Fruit fly (Drosophila melanogaster) whole organism, embryonic: ENCODE results near the gene Coq7.

ENCODE experiments used
- ATbp ChIP-seq: fragments of 200-800 bp; sonication (Bioruptor generic); optimal IDR thresholded peaks from 2 replicates; lab custom pipeline; 2017; ENCODE audit warnings: missing biosample characterization, mild to moderate bottlenecking, missing genetic modification characterization, missing genetic modification reagents
- Adf1 ChIP-seq: fragments of 200-800 bp; sonication (Bioruptor generic); IDR thresholded peaks from 2 replicates; pipeline ENCODE4 v1.3.6; 2022; ENCODE audit warnings: missing biosample characterization, missing genetic modification characterization
- Aef1 ChIP-seq: fragments of 200-800 bp; sonication (Bioruptor generic); IDR thresholded peaks from 3 replicates; pipeline ENCODE4 v1.3.6; 2022; ENCODE audit warnings: missing biosample characterization, missing genetic modification characterization
- Awh ChIP-seq: fragments of 200-800 bp; sonication (Bioruptor generic); IDR thresholded peaks from 2 replicates; pipeline ENCODE4, ENCODE4 v1.3.6; 2022; ENCODE audit warnings: missing biosample characterization, missing genetic modification characterization
- B-H2 ChIP-seq: fragments of 200-800 bp; sonication (Bioruptor generic); optimal IDR thresholded peaks from 2 replicates; lab custom pipeline; 2018; ENCODE audit warnings: missing biosample characterization, mild to moderate bottlenecking, missing genetic modification characterization
- Bteb2 ChIP-seq: fragments of 200-800 bp; sonication (Bioruptor generic); optimal IDR thresholded peaks from 2 replicates; lab custom pipeline; 2016; ENCODE audit warnings: missing biosample characterization, missing genetic modification characterization
- CG10654 ChIP-seq: fragments of 200-800 bp; sonication (Bioruptor generic); optimal IDR thresholded peaks from 2 replicates; lab custom pipeline; 2016; ENCODE audit warnings: missing biosample characterization, missing genetic modification characterization
- CG12769 ChIP-seq: fragments of 200-800 bp; sonication (Bioruptor generic); optimal IDR thresholded peaks from 2 replicates; lab custom pipeline; 2019; ENCODE audit warnings: missing biosample characterization, mild to moderate bottlenecking, missing genetic modification characterization, moderate library complexity
- CG15601 ChIP-seq: fragments of 200-800 bp; sonication (Bioruptor generic); optimal IDR thresholded peaks from 3 replicates; lab custom pipeline; 2019; ENCODE audit warnings: missing biosample characterization, mild to moderate bottlenecking, missing genetic modification characterization, moderate library complexity
- CG1602 ChIP-seq: fragments of 200-800 bp; sonication (Bioruptor generic); optimal IDR thresholded peaks from 3 replicates; lab custom pipeline; 2016; ENCODE audit warnings: missing biosample characterization, missing genetic modification characterization
- CG17361 ChIP-seq: fragments of 200-800 bp; sonication (Bioruptor generic); IDR thresholded peaks from 3 replicates; pipeline ENCODE4 v1.3.6; 2022; ENCODE audit warnings: missing biosample characterization, missing genetic modification characterization
- CG3281 ChIP-seq: fragments of 200-800 bp; sonication (Bioruptor generic); optimal IDR thresholded peaks from 3 replicates; lab custom pipeline; 2017; ENCODE audit warnings: missing biosample characterization, mild to moderate bottlenecking, missing genetic modification characterization
- CG42726 ChIP-seq: fragments of 200-800 bp; sonication (Bioruptor generic); IDR thresholded peaks from 2 replicates; pipeline ENCODE4 v1.3.6; 2022; ENCODE audit warnings: missing biosample characterization, missing genetic modification characterization; ENCODE audit not compliant: partially characterized antibody
- CG43689 ChIP-seq: fragments of 200-800 bp; sonication (Bioruptor generic); IDR thresholded peaks from 2 replicates; pipeline ENCODE4 v1.3.6; 2022; ENCODE audit warnings: missing biosample characterization, missing genetic modification characterization
- CG4404 ChIP-seq: fragments of 200-800 bp; sonication (Bioruptor generic); IDR thresholded peaks from 2 replicates; pipeline ENCODE4 v1.3.6; 2022; ENCODE audit warnings: missing biosample characterization, missing genetic modification characterization
- CG6813 ChIP-seq: fragments of 200-800 bp; sonication (Bioruptor generic); optimal IDR thresholded peaks from 2 replicates; lab custom pipeline; 2017; ENCODE audit warnings: missing biosample characterization, missing genetic modification characterization, mild to moderate bottlenecking, moderate library complexity, missing genetic modification reagents
- CG6854 ChIP-seq: fragments of 200-800 bp; sonication (Bioruptor generic); optimal IDR thresholded peaks from 3 replicates; lab custom pipeline; 2017; ENCODE audit warnings: missing biosample characterization, mild to moderate bottlenecking, missing genetic modification characterization
- CG7928 ChIP-seq: fragments of 200-800 bp; sonication (Bioruptor generic); optimal IDR thresholded peaks from 2 replicates; lab custom pipeline; 2017; ENCODE audit warnings: missing biosample characterization, mild to moderate bottlenecking, missing genetic modification characterization
- CG8359 ChIP-seq: fragments of 200-800 bp; sonication (Bioruptor generic); optimal IDR thresholded peaks from 2 replicates; lab custom pipeline; 2017; ENCODE audit warnings: missing biosample characterization, mild to moderate bottlenecking, missing genetic modification characterization, borderline replicate concordance
- CG8478 ChIP-seq: fragments of >200 bp; optimal IDR thresholded peaks from 2 replicates; lab custom pipeline; 2018
- D ChIP-seq, 2 experiments: fragments of 200-800 bp in 1 of 2; fragments of >200 bp in 1 of 2; sonication (Bioruptor generic) in 1 of 2; optimal IDR thresholded peaks; 2 replicates in 1 of 2; 3 replicates in 1 of 2; lab custom pipeline; 2017; ENCODE audit warnings: mild to moderate bottlenecking in 1 of 2, missing biosample characterization in 1 of 2, missing genetic modification characterization in 1 of 2, missing genetic modification reagents in 1 of 2
- Dek ChIP-seq: fragments of 200-800 bp; sonication (Bioruptor generic); optimal IDR thresholded peaks from 3 replicates; lab custom pipeline; 2019; ENCODE audit warnings: missing biosample characterization, mild to moderate bottlenecking, missing genetic modification characterization, moderate library complexity
- Dip2 ChIP-seq: fragments of 200-800 bp; sonication (Bioruptor generic); IDR thresholded peaks from 2 replicates; pipeline ENCODE4 v1.3.6; 2022; ENCODE audit warnings: missing biosample characterization, missing genetic modification characterization
- Doc2 ChIP-seq: fragments of 200-800 bp; sonication (Bioruptor generic); IDR thresholded peaks from 2 replicates; pipeline ENCODE4 v1.3.6; 2022; ENCODE audit warnings: missing biosample characterization, missing genetic modification characterization
- ERR ChIP-seq: fragments of 200-800 bp; sonication (Bioruptor generic); optimal IDR thresholded peaks from 2 replicates; lab custom pipeline; 2016; ENCODE audit warnings: missing biosample characterization, missing genetic modification characterization
- Lpt ChIP-seq: fragments of >200 bp; optimal IDR thresholded peaks from 2 replicates; lab custom pipeline; 2018; ENCODE audit warnings: missing biosample characterization, missing genetic modification characterization
- Poxn ChIP-seq: fragments of 200-800 bp; sonication (Bioruptor generic); IDR thresholded peaks from 2 replicates; pipeline ENCODE4 v1.3.6; 2022; ENCODE audit warnings: missing biosample characterization, missing genetic modification characterization
- Six4 ChIP-seq: fragments of 200-800 bp; sonication (Bioruptor generic); optimal IDR thresholded peaks from 2 replicates; lab custom pipeline; 2016; ENCODE audit warnings: missing biosample characterization, missing genetic modification characterization
- Tbp ChIP-seq: fragments of >200 bp; optimal IDR thresholded peaks from 2 replicates; lab custom pipeline; 2018; ENCODE audit warnings: missing biosample characterization, missing genetic modification characterization
- cato ChIP-seq: fragments of 200-800 bp; sonication (Bioruptor generic); optimal IDR thresholded peaks from 2 replicates; lab custom pipeline; 2016; ENCODE audit warnings: missing biosample characterization, missing genetic modification characterization, borderline replicate concordance
- chm ChIP-seq: fragments of 200-800 bp; sonication (Bioruptor generic); IDR thresholded peaks from 2 replicates; pipeline ENCODE4 v1.3.6; 2022; ENCODE audit warnings: missing biosample characterization, missing genetic modification characterization
- da ChIP-seq: fragments of 200-800 bp; sonication (Bioruptor generic); optimal IDR thresholded peaks from 2 replicates; lab custom pipeline; 2016; ENCODE audit warnings: missing biosample characterization, missing genetic modification characterization
- dan ChIP-seq: fragments of 200-800 bp; sonication (Bioruptor generic); IDR thresholded peaks from 2 replicates; pipeline ENCODE4 v1.3.6; 2022; ENCODE audit warnings: missing biosample characterization, missing genetic modification characterization
- ems ChIP-seq: fragments of 200-800 bp; sonication (Bioruptor generic); optimal IDR thresholded peaks from 3 replicates; lab custom pipeline; 2016; ENCODE audit warnings: missing biosample characterization, missing genetic modification characterization
- eve ChIP-seq, 2 experiments: fragments of >200 bp; optimal IDR thresholded peaks; 2 replicates each; lab custom pipeline; 2017; ENCODE audit warnings: missing biosample characterization in 2 of 2, missing genetic modification characterization in 2 of 2
- fd3F ChIP-seq: fragments of 200-800 bp; sonication (Bioruptor generic); optimal IDR thresholded peaks from 2 replicates; lab custom pipeline; 2018; ENCODE audit warnings: missing biosample characterization, mild to moderate bottlenecking, missing genetic modification characterization, moderate library complexity
- ftz-f1 ChIP-seq: fragments of 200-800 bp; sonication (Bioruptor generic); optimal IDR thresholded peaks from 2 replicates; lab custom pipeline; 2016; ENCODE audit warnings: missing biosample characterization, missing genetic modification characterization
- hb ChIP-seq: fragments of 200-800 bp; sonication (Bioruptor generic); IDR thresholded peaks from 3 replicates; pipeline ENCODE4 v1.3.6; 2022; ENCODE audit warnings: missing biosample characterization, missing genetic modification characterization; ENCODE audit not compliant: partially characterized antibody
- hkb ChIP-seq, 2 experiments: fragments of 200-800 bp in 1 of 2; fragments of >200 bp in 1 of 2; sonication (Bioruptor generic) in 1 of 2; IDR thresholded peaks in 1 of 2; optimal IDR thresholded peaks in 1 of 2; 2 replicates each; pipeline versions ENCODE4 v1.3.6 to Lab custom; 2017 to 2022; ENCODE audit warnings: missing biosample characterization in 1 of 2, missing genetic modification characterization in 1 of 2
- kah ChIP-seq: fragments of 200-800 bp; sonication (Bioruptor generic); optimal IDR thresholded peaks from 2 replicates; lab custom pipeline; 2018; ENCODE audit warnings: missing biosample characterization, mild to moderate bottlenecking, missing genetic modification characterization
- kay ChIP-seq: fragments of 200-800 bp; sonication (Bioruptor generic); optimal IDR thresholded peaks from 2 replicates; lab custom pipeline; 2016; ENCODE audit warnings: missing biosample characterization, missing genetic modification characterization
- nerfin-2 ChIP-seq: fragments of 200-800 bp; sonication (Bioruptor generic); IDR thresholded peaks from 2 replicates; pipeline ENCODE4 v1.3.6; 2022; ENCODE audit warnings: missing biosample characterization, missing genetic modification characterization; ENCODE audit not compliant: partially characterized antibody
- oc ChIP-seq: fragments of 200-800 bp; sonication (Bioruptor generic); optimal IDR thresholded peaks from 2 replicates; lab custom pipeline; 2018; ENCODE audit warnings: missing biosample characterization, mild to moderate bottlenecking, missing genetic modification characterization, moderate library complexity
- psq ChIP-seq: fragments of 200-800 bp; sonication (Bioruptor generic); optimal IDR thresholded peaks from 2 replicates; lab custom pipeline; 2017; ENCODE audit warnings: missing biosample characterization, missing genetic modification characterization
- scrt ChIP-seq: fragments of 200-800 bp; sonication (Bioruptor generic); optimal IDR thresholded peaks from 2 replicates; lab custom pipeline; 2018; ENCODE audit warnings: missing biosample characterization, mild to moderate bottlenecking, missing genetic modification characterization, moderate library complexity
- sim ChIP-seq: fragments of 200-800 bp; sonication (Bioruptor generic); IDR thresholded peaks from 2 replicates; pipeline ENCODE4 v1.3.6; 2022; ENCODE audit warnings: missing biosample characterization, missing genetic modification characterization
- stc ChIP-seq: fragments of 200-800 bp; sonication (Bioruptor generic); IDR thresholded peaks from 2 replicates; pipeline ENCODE4 v1.3.6; 2022; ENCODE audit warnings: missing biosample characterization, missing genetic modification characterization
- tin ChIP-seq: fragments of 200-800 bp; sonication (Bioruptor generic); optimal IDR thresholded peaks from 3 replicates; lab custom pipeline; 2016; ENCODE audit warnings: missing biosample characterization, missing genetic modification characterization
- unc-4 ChIP-seq: fragments of 200-800 bp; sonication (Bioruptor generic); IDR thresholded peaks from 2 replicates; pipeline ENCODE4 v1.3.6; 2022; ENCODE audit warnings: missing biosample characterization, missing genetic modification characterization; ENCODE audit not compliant: partially characterized antibody
- usp ChIP-seq: fragments of >200 bp; optimal IDR thresholded peaks from 2 replicates; lab custom pipeline; 2017; ENCODE audit warnings: missing biosample characterization, missing genetic modification characterization
- wdn ChIP-seq: fragments of 200-800 bp; sonication (Bioruptor generic); IDR thresholded peaks from 2 replicates; pipeline ENCODE4 v1.3.6; 2022; ENCODE audit warnings: missing biosample characterization, missing genetic modification characterization

Coq7 gene

DNA sequence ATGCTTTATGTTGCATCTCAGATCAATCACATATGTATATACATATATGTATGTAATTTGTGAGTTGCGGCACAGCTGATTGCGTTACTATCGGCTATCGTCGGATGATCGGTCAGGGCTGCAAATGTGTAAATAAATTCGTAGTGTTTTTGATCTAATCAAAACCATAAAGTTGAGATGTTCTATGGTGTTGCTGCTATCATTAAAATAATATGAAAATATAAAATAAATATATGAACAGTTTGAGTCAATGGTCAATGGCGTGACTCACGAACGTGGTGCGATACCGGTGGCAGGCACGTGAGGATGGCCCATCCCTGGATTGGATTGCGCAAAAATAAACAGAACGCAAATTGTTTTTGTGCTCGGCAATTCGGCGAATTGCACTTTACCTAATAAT lies at the start of gene Coq7 (continued):
- no peak for TF ChIP-seq D (optimal IDR thresholded peaks at IDR 0.05; lab: Kevin White, UChicago)
- peak; percentile 78 for TF ChIP-seq D (GFP tag; optimal IDR thresholded peaks at IDR 0.05; lab: Kevin White, UChicago)
- TF ChIP-seq CG1602 (GFP tag; lab: Kevin White, UChicago), result peak; percentile 89
- peak; percentile 98 for TF ChIP-seq unc-4 (GFP tag; lab: Robert Waterston, UW)
- no peak for TF ChIP-seq CG3281 (GFP tag; lab: Kevin White, UChicago)
- TF ChIP-seq CG7928 (GFP tag; lab: Kevin White, UChicago), result peak; percentile 98
- peak; percentile 77 for TF ChIP-seq Poxn (GFP tag; lab: Robert Waterston, UW)
- no peak for TF ChIP-seq Six4 (GFP tag; lab: Kevin White, UChicago)
- peak; percentile 50 for TF ChIP-seq CG8359 (GFP tag; lab: Kevin White, UChicago)
- peak; percentile 91 for TF ChIP-seq stc (GFP tag; lab: Robert Waterston, UW)
- no peak for TF ChIP-seq scrt (GFP tag; lab: Kevin White, UChicago)
- no peak for TF ChIP-seq oc
- TF ChIP-seq CG12769, result no peak
- peak; percentile 39 for TF ChIP-seq ERR (GFP tag; lab: Kevin White, UChicago)
- peak; percentile 88 for TF ChIP-seq CG10654
- no peak for TF ChIP-seq Dip2 (GFP tag; lab: Robert Waterston, UW)
- peak; percentile 57 for TF ChIP-seq kah (GFP tag; lab: Kevin White, UChicago)
- peak; percentile 95 for TF ChIP-seq CG42726 (GFP tag; lab: Robert Waterston, UW)
- no peak for TF ChIP-seq CG8478 (lab: Kevin White, UChicago)
- TF ChIP-seq Bteb2, result peak; percentile 20
- TF ChIP-seq fd3F, result peak; percentile 75
- peak; percentile 85 for TF ChIP-seq cato
- no peak for TF ChIP-seq CG15601 (tag; lab: Kevin White, UChicago)
- peak; percentile 95 for TF ChIP-seq hb (GFP tag; lab: Robert Waterston, UW)
- TF ChIP-seq CG6813 (GFP tag; lab: Kevin White, UChicago), result peak; percentile 62
- peak; percentile 52 for TF ChIP-seq ATbp
- TF ChIP-seq Dek (tag; lab: Kevin White, UChicago), result no peak
- peak; percentile 61; the same call in 1 of the 2 replicates for TF ChIP-seq Doc2 (GFP tag; lab: Robert Waterston, UW)
- peak; percentile 78 for TF ChIP-seq ems (GFP tag; lab: Kevin White, UChicago)
- TF ChIP-seq dan, result peak; percentile 81
- peak; percentile 92 for TF ChIP-seq Aef1
- peak; percentile 76 for TF ChIP-seq Awh (GFP tag; lab: Robert Waterston, UW)
- TF ChIP-seq ftz-f1 (GFP tag; lab: Kevin White, UChicago), result peak; percentile 56
- TF ChIP-seq chm (GFP tag; lab: Robert Waterston, UW), result peak; percentile 87
- no peak; the same call in 2 of the 3 replicates for TF ChIP-seq CG17361
- peak; percentile 91 for TF ChIP-seq CG4404 (GFP tag; lab: Robert Waterston, UW)
- peak; percentile 88 for TF ChIP-seq tin (GFP tag; lab: Kevin White, UChicago)
- TF ChIP-seq hkb (optimal IDR thresholded peaks at IDR 0.05; lab: Kevin White, UChicago), result no peak
- peak; percentile 91 for TF ChIP-seq hkb (GFP tag; IDR thresholded peaks at IDR 0.05; lab: Robert Waterston, UW)
- no peak for TF ChIP-seq usp (GFP tag; lab: Kevin White, UChicago)
- TF ChIP-seq psq (GFP tag; lab: Kevin White, UChicago), result no peak
- peak; percentile 69 for TF ChIP-seq CG43689 (GFP tag; lab: Robert Waterston, UW)
- TF ChIP-seq nerfin-2 (GFP tag; lab: Robert Waterston, UW), result peak; percentile 90
- TF ChIP-seq Adf1 (GFP tag; lab: Robert Waterston, UW), result peak; percentile 64; the same call in 1 of the 2 replicates
- TF ChIP-seq Lpt (GFP tag; lab: Kevin White, UChicago), result no peak
- no peak for TF ChIP-seq eve (GFP tag; optimal IDR thresholded peaks at IDR 0.05; lab: Kevin White, UChicago)
- TF ChIP-seq B-H2 (GFP tag; lab: Kevin White, UChicago), result no peak
- TF ChIP-seq Tbp (GFP tag; lab: Kevin White, UChicago), result no peak
- peak; percentile 67; the same call in 1 of the 2 replicates for TF ChIP-seq sim
- peak; percentile 80 for TF ChIP-seq kay (GFP tag; lab: Kevin White, UChicago)
- TF ChIP-seq da (GFP tag; lab: Kevin White, UChicago), result no peak
- peak; percentile 76 for TF ChIP-seq wdn (GFP tag; lab: Robert Waterston, UW)
- TF ChIP-seq CG6854 (GFP tag; lab: Kevin White, UChicago), result peak; percentile 58
